Fruit fly (Drosophila melanogaster) whole organism, embryonic: ENCODE measurements around the gene Mettl5.

Source experiments
- Adf1 ChIP-seq: fragments of 200-800 bp; sonication (Bioruptor generic); IDR thresholded peaks from 2 replicates; pipeline ENCODE4 v1.3.6; 2022; ENCODE audit warnings: missing biosample characterization, missing genetic modification characterization
- Asciz ChIP-seq: fragments of 200-800 bp; sonication (Bioruptor generic); optimal IDR thresholded peaks from 2 replicates; lab custom pipeline; 2017; ENCODE audit warnings: missing biosample characterization, mild to moderate bottlenecking, missing genetic modification characterization, missing genetic modification reagents
- CG10209 ChIP-seq: fragments of 200-800 bp; sonication (Bioruptor generic); optimal IDR thresholded peaks from 3 replicates; lab custom pipeline; 2017; ENCODE audit warnings: missing biosample characterization, mild to moderate bottlenecking, missing genetic modification characterization, missing genetic modification reagents
- CG10431 ChIP-seq: fragments of 200-800 bp; sonication (Bioruptor generic); optimal IDR thresholded peaks from 3 replicates; lab custom pipeline; 2018; ENCODE audit warnings: missing biosample characterization, mild to moderate bottlenecking, missing genetic modification characterization
- CG12391 ChIP-seq: fragments of 200-800 bp; sonication (Bioruptor generic); optimal IDR thresholded peaks from 3 replicates; lab custom pipeline; 2018; ENCODE audit warnings: missing biosample characterization, mild to moderate bottlenecking, missing genetic modification characterization, moderate library complexity
- CG13287 ChIP-seq: fragments of 200-800 bp; sonication (Bioruptor generic); IDR thresholded peaks from 2 replicates; pipeline ENCODE4 v1.3.6; 2022; ENCODE audit warnings: missing biosample characterization, missing genetic modification characterization; ENCODE audit not compliant: partially characterized antibody
- CG13424 ChIP-seq: fragments of 200-800 bp; sonication (Bioruptor generic); optimal IDR thresholded peaks from 2 replicates; lab custom pipeline; 2019; ENCODE audit warnings: missing biosample characterization, mild to moderate bottlenecking, missing genetic modification characterization, moderate library complexity
- CG13775 ChIP-seq: fragments of 200-800 bp; sonication (Bioruptor generic); optimal IDR thresholded peaks from 3 replicates; lab custom pipeline; 2017; ENCODE audit warnings: missing biosample characterization, mild to moderate bottlenecking, missing genetic modification characterization
- CG13894 ChIP-seq: fragments of 200-800 bp; sonication (Bioruptor generic); optimal IDR thresholded peaks from 3 replicates; lab custom pipeline; 2018; ENCODE audit warnings: missing biosample characterization, mild to moderate bottlenecking, missing genetic modification characterization, moderate library complexity
- CG1603 ChIP-seq: fragments of 200-800 bp; sonication (Bioruptor generic); optimal IDR thresholded peaks from 2 replicates; lab custom pipeline; 2019; ENCODE audit warnings: missing biosample characterization, mild to moderate bottlenecking, missing genetic modification characterization, moderate library complexity
- CG17186 ChIP-seq: fragments of 200-800 bp; sonication (Bioruptor generic); optimal IDR thresholded peaks from 3 replicates; lab custom pipeline; 2017; ENCODE audit warnings: missing biosample characterization, missing genetic modification reagents, missing genetic modification characterization
- CG17829 ChIP-seq: fragments of 200-800 bp; optimal IDR thresholded peaks from 2 replicates; lab custom pipeline; 2019; ENCODE audit warnings: missing biosample characterization, mild to moderate bottlenecking, missing genetic modification characterization, moderate library complexity
- CG18599 ChIP-seq: fragments of 200-800 bp; sonication (Bioruptor generic); optimal IDR thresholded peaks from 3 replicates; lab custom pipeline; 2017; ENCODE audit warnings: missing biosample characterization, missing genetic modification characterization, mild to moderate bottlenecking, moderate library complexity, missing genetic modification reagents
- CG2712 ChIP-seq: fragments of 200-800 bp; optimal IDR thresholded peaks from 3 replicates; lab custom pipeline; 2019; ENCODE audit warnings: missing biosample characterization, mild to moderate bottlenecking, missing genetic modification characterization, moderate library complexity
- CG3281 ChIP-seq: fragments of 200-800 bp; sonication (Bioruptor generic); optimal IDR thresholded peaks from 3 replicates; lab custom pipeline; 2017; ENCODE audit warnings: missing biosample characterization, mild to moderate bottlenecking, missing genetic modification characterization
- CG4282 ChIP-seq: fragments of 200-800 bp; sonication (Bioruptor generic); optimal IDR thresholded peaks from 2 replicates; lab custom pipeline; 2016; ENCODE audit warnings: missing biosample characterization, missing genetic modification characterization
- CG4360 ChIP-seq: fragments of 200-800 bp; sonication (Bioruptor generic); IDR thresholded peaks from 2 replicates; pipeline ENCODE4 v1.3.6; 2022; ENCODE audit warnings: missing biosample characterization, missing genetic modification characterization
- CG7556 ChIP-seq: fragments of 200-800 bp; sonication (Bioruptor generic); optimal IDR thresholded peaks from 2 replicates; lab custom pipeline; 2017; ENCODE audit warnings: missing biosample characterization, mild to moderate bottlenecking, missing genetic modification characterization
- CG8089 ChIP-seq: fragments of 200-800 bp; sonication (Bioruptor generic); optimal IDR thresholded peaks from 3 replicates; lab custom pipeline; 2016; ENCODE audit warnings: missing biosample characterization, missing genetic modification characterization
- CG8765 ChIP-seq: fragments of 200-800 bp; sonication (Bioruptor generic); IDR thresholded peaks from 2 replicates; pipeline ENCODE4 v1.3.6; 2022; ENCODE audit warnings: missing biosample characterization, missing genetic modification characterization
- CG8924 ChIP-seq: fragments of 200-800 bp; optimal IDR thresholded peaks from 3 replicates; lab custom pipeline; 2019; ENCODE audit warnings: missing biosample characterization, mild to moderate bottlenecking, missing genetic modification characterization, moderate library complexity
- CG9727 ChIP-seq: fragments of 200-800 bp; sonication (Bioruptor generic); optimal IDR thresholded peaks from 3 replicates; lab custom pipeline; 2017; ENCODE audit warnings: missing biosample characterization, mild to moderate bottlenecking, missing genetic modification characterization
- CG9797 ChIP-seq: fragments of 200-800 bp; sonication (Bioruptor generic); optimal IDR thresholded peaks from 3 replicates; lab custom pipeline; 2018; ENCODE audit warnings: missing biosample characterization, mild to moderate bottlenecking, missing genetic modification characterization
- CG9817 ChIP-seq: fragments of 200-800 bp; sonication (Bioruptor generic); optimal IDR thresholded peaks from 2 replicates; lab custom pipeline; 2018; ENCODE audit warnings: missing biosample characterization, mild to moderate bottlenecking, missing genetic modification characterization, moderate library complexity
- D19B ChIP-seq: fragments of 200-800 bp; sonication (Bioruptor generic); optimal IDR thresholded peaks from 2 replicates; lab custom pipeline; 2017; ENCODE audit warnings: missing biosample characterization, mild to moderate bottlenecking, missing genetic modification characterization
- Elba2 ChIP-seq: fragments of 200-800 bp; sonication (Bioruptor generic); optimal IDR thresholded peaks from 3 replicates; lab custom pipeline; 2016; ENCODE audit warnings: missing biosample characterization, missing genetic modification characterization
- Fer1 ChIP-seq: fragments of 200-800 bp; sonication (Bioruptor generic); optimal IDR thresholded peaks from 2 replicates; lab custom pipeline; 2017; ENCODE audit warnings: missing biosample characterization, mild to moderate bottlenecking, missing genetic modification characterization
- HLH3B ChIP-seq: fragments of 200-800 bp; sonication (Bioruptor generic); IDR thresholded peaks from 2 replicates; pipeline ENCODE4 v1.3.6; 2022; ENCODE audit warnings: missing biosample characterization, missing genetic modification characterization
- Hand ChIP-seq: fragments of 200-800 bp; sonication (Bioruptor generic); optimal IDR thresholded peaks from 2 replicates; lab custom pipeline; 2017; ENCODE audit warnings: mild to moderate bottlenecking, missing biosample characterization, missing genetic modification reagents, missing genetic modification characterization
- Hmr ChIP-seq: fragments of 200-800 bp; sonication (Bioruptor generic); optimal IDR thresholded peaks from 3 replicates; lab custom pipeline; 2017; ENCODE audit warnings: mild to moderate bottlenecking, missing biosample characterization, missing genetic modification reagents, missing genetic modification characterization
- Xbp1 ChIP-seq: fragments of 200-800 bp; sonication (Bioruptor generic); optimal IDR thresholded peaks from 3 replicates; lab custom pipeline; 2016; ENCODE audit warnings: missing biosample characterization, mild to moderate bottlenecking, missing genetic modification characterization
- az2 ChIP-seq: fragments of 200-800 bp; sonication (Bioruptor generic); optimal IDR thresholded peaks from 3 replicates; lab custom pipeline; 2016; ENCODE audit warnings: missing biosample characterization, missing genetic modification characterization
- bab2 ChIP-seq: fragments of 200-800 bp; sonication (Bioruptor generic); optimal IDR thresholded peaks from 2 replicates; lab custom pipeline; 2016; ENCODE audit warnings: missing biosample characterization, missing genetic modification characterization
- bsh ChIP-seq, 2 experiments: fragments of 200-800 bp; sonication (Bioruptor generic); optimal IDR thresholded peaks; 2 replicates each; lab custom pipeline; 2017 to 2018; ENCODE audit warnings: mild to moderate bottlenecking in 2 of 2, missing biosample characterization in 2 of 2, missing genetic modification characterization in 2 of 2, moderate library complexity in 1 of 2
- crol ChIP-seq: fragments of 200-800 bp; sonication (Bioruptor generic); IDR thresholded peaks from 2 replicates; pipeline ENCODE4 v1.3.6; 2022; ENCODE audit warnings: missing biosample characterization, missing genetic modification characterization
- dmrt99B ChIP-seq: fragments of 200-800 bp; sonication (Bioruptor generic); optimal IDR thresholded peaks from 2 replicates; lab custom pipeline; 2018; ENCODE audit warnings: missing biosample characterization, mild to moderate bottlenecking, missing genetic modification characterization, moderate library complexity
- en ChIP-seq: fragments of 200-800 bp; sonication (Bioruptor generic); optimal IDR thresholded peaks from 2 replicates; lab custom pipeline; 2016; ENCODE audit warnings: missing biosample characterization, missing genetic modification characterization
- ewg ChIP-seq: fragments of 200-800 bp; sonication (Bioruptor generic); optimal IDR thresholded peaks from 3 replicates; lab custom pipeline; 2017; ENCODE audit warnings: mild to moderate bottlenecking, missing biosample characterization, missing genetic modification reagents, missing genetic modification characterization
- fd96Cb ChIP-seq: fragments of 200-800 bp; sonication (Bioruptor generic); optimal IDR thresholded peaks from 2 replicates; lab custom pipeline; 2018; ENCODE audit warnings: missing biosample characterization, mild to moderate bottlenecking, missing genetic modification characterization, moderate library complexity
- gsb ChIP-seq: fragments of 200-800 bp; sonication (Bioruptor generic); IDR thresholded peaks from 2 replicates; pipeline ENCODE4 v1.3.6; 2022; ENCODE audit warnings: missing biosample characterization, missing genetic modification characterization
- h ChIP-seq: fragments of >200 bp; optimal IDR thresholded peaks from 2 replicates; lab custom pipeline; 2017
- hb ChIP-seq: fragments of 200-800 bp; sonication (Bioruptor generic); IDR thresholded peaks from 3 replicates; pipeline ENCODE4 v1.3.6; 2022; ENCODE audit warnings: missing biosample characterization, missing genetic modification characterization; ENCODE audit not compliant: partially characterized antibody
- ken ChIP-seq: fragments of 200-800 bp; sonication (Bioruptor generic); IDR thresholded peaks from 3 replicates; pipeline ENCODE4 v1.3.6; 2022; ENCODE audit warnings: missing biosample characterization, missing genetic modification characterization
- klu ChIP-seq: fragments of 200-800 bp; sonication (Bioruptor generic); IDR thresholded peaks from 2 replicates; pipeline ENCODE4 v1.3.6; 2022; ENCODE audit warnings: missing biosample characterization, missing genetic modification characterization
- prd ChIP-seq, 3 experiments: fragments of >200 bp in 2 of 3; fragments of 200-800 bp in 1 of 3; sonication (Bioruptor generic) in 1 of 3; optimal IDR thresholded peaks in 2 of 3; IDR thresholded peaks in 1 of 3; 2 replicates in 2 of 3; 3 replicates in 1 of 3; pipeline versions ENCODE4 v1.3.6 to Lab custom; 2017 to 2022; ENCODE audit warnings: missing biosample characterization in 1 of 3, missing genetic modification characterization in 1 of 3
- pros ChIP-seq: fragments of 200-800 bp; sonication (Bioruptor generic); optimal IDR thresholded peaks from 3 replicates; lab custom pipeline; 2019; ENCODE audit warnings: missing biosample characterization, mild to moderate bottlenecking, missing genetic modification characterization, moderate library complexity
- rib ChIP-seq: fragments of 200-800 bp; sonication (Bioruptor generic); IDR thresholded peaks from 2 replicates; pipeline ENCODE4 v1.3.6; 2022; ENCODE audit warnings: missing biosample characterization, missing genetic modification characterization
- tgo ChIP-seq: fragments of 200-800 bp; sonication (Bioruptor generic); IDR thresholded peaks from 3 replicates; pipeline ENCODE4 v1.3.6; 2022; ENCODE audit warnings: missing biosample characterization, missing genetic modification characterization

Mettl5 gene

dm6 chr3L:19230801-19231547, 32.6 kb upstream of the Mettl5 start (continued):
- TF ChIP-seq Hand, result peak; percentile 34
- peak; percentile 56; the same call in 1 of the 2 replicates for TF ChIP-seq crol (GFP tag; lab: Robert Waterston, UW)
- no peak for TF ChIP-seq CG8089
- peak; percentile 26 for TF ChIP-seq Fer1
- peak; percentile 48 for TF ChIP-seq CG2712 (tag; lab: Kevin White, UChicago)
- TF ChIP-seq az2 (GFP tag; lab: Kevin White, UChicago), result peak; percentile 21
- peak; percentile 59 for TF ChIP-seq Hmr (GFP tag; lab: Kevin White, UChicago)
- peak; percentile 45; the same call in 1 of the 3 replicates for TF ChIP-seq tgo (GFP tag; lab: Robert Waterston, UW)
- no peak for TF ChIP-seq CG10209 (GFP tag; lab: Kevin White, UChicago)
- TF ChIP-seq Adf1, result no peak
- TF ChIP-seq HLH3B (GFP tag; lab: Robert Waterston, UW), result peak; percentile 16; the same call in 1 of the 2 replicates
- no peak for TF ChIP-seq Elba2 (GFP tag; lab: Kevin White, UChicago)
- TF ChIP-seq en (GFP tag; lab: Kevin White, UChicago), result no peak
- no peak for TF ChIP-seq h (lab: Kevin White, UChicago)
- TF ChIP-seq CG4282, result no peak
- peak; percentile 50 for TF ChIP-seq CG12391 (tag; lab: Kevin White, UChicago)
- TF ChIP-seq CG4360 (GFP tag; lab: Robert Waterston, UW), result no peak
- peak; percentile 63 for TF ChIP-seq dmrt99B (tag; lab: Kevin White, UChicago)
- TF ChIP-seq CG10431 (GFP tag; lab: Kevin White, UChicago), result no peak
- TF ChIP-seq Xbp1 (GFP tag; lab: Kevin White, UChicago), result peak; percentile 39
- TF ChIP-seq prd (optimal IDR thresholded peaks at IDR 0.05; lab: Kevin White, UChicago), result no peak
- TF ChIP-seq prd (GFP tag; IDR thresholded peaks at IDR 0.05; lab: Robert Waterston, UW), result peak; percentile 26; the same call in 1 of the 3 replicates
- TF ChIP-seq CG17186 (GFP tag; lab: Kevin White, UChicago), result no peak
- no peak for TF ChIP-seq CG8765 (GFP tag; lab: Robert Waterston, UW)
- no peak for TF ChIP-seq klu (GFP tag; lab: Robert Waterston, UW)
- no peak for TF ChIP-seq CG13287
- no peak for TF ChIP-seq CG9797 (GFP tag; lab: Kevin White, UChicago)
- TF ChIP-seq CG13894 (tag; lab: Kevin White, UChicago), result peak; percentile 8
- peak; percentile 39 for TF ChIP-seq CG13424 (tag; lab: Kevin White, UChicago)
- no peak for TF ChIP-seq hb (GFP tag; lab: Robert Waterston, UW)
- TF ChIP-seq bab2 (GFP tag; lab: Kevin White, UChicago), result peak; percentile 4
- TF ChIP-seq CG17829 (tag; lab: Kevin White, UChicago), result peak; percentile 27
- peak; percentile 7 for TF ChIP-seq CG1603
- peak; percentile 74 for TF ChIP-seq CG7556 (GFP tag; lab: Kevin White, UChicago)
- TF ChIP-seq gsb (GFP tag; lab: Robert Waterston, UW), result no peak
- TF ChIP-seq CG13775, result peak; percentile 31
- TF ChIP-seq CG3281 (GFP tag; lab: Kevin White, UChicago), result peak; percentile 30
- TF ChIP-seq CG9817 (tag; lab: Kevin White, UChicago), result no peak
- TF ChIP-seq D19B (GFP tag; lab: Kevin White, UChicago), result no peak
- TF ChIP-seq CG18599 (GFP tag; lab: Kevin White, UChicago), result peak; percentile 68
- peak; percentile 70 for TF ChIP-seq pros (GFP tag; lab: Kevin White, UChicago)
- peak in 1 of 2 experiments; percentile 41 for TF ChIP-seq bsh (GFP tag; optimal IDR thresholded peaks at IDR 0.05; lab: Kevin White, UChicago)
- TF ChIP-seq CG9727, result peak; percentile 43
- no peak for TF ChIP-seq ken (GFP tag; lab: Robert Waterston, UW)
- 0 out of 2 replicates have a peak, but pooled peaks have one; percentile 13 for TF ChIP-seq rib (GFP tag; lab: Robert Waterston, UW)
- TF ChIP-seq CG8924 (tag; lab: Kevin White, UChicago), result peak; percentile 32
- TF ChIP-seq Asciz, result peak; percentile 20
- peak; percentile 7 for TF ChIP-seq ewg (GFP tag; lab: Kevin White, UChicago)
- TF ChIP-seq fd96Cb (tag; lab: Kevin White, UChicago), result peak; percentile 18
